Worm (Caenorhabditis elegans) whole organism, midembryonic: ENCODE results near the gene clpr-2.

Experiments
- ref-1 ChIP-seq: fragments of 200-800 bp; sonication (Bioruptor generic); conservative IDR thresholded peaks from 2 replicates; pipeline ENCODE4 v1.3.6; 2022; ENCODE audit warnings: missing genetic modification reagents, missing genetic modification characterization, missing compliant biosample characterization
- ztf-23 ChIP-seq: fragments of 200-800 bp; sonication (Bioruptor generic); IDR thresholded peaks from 2 replicates; pipeline ENCODE4 v1.3.6; 2022; ENCODE audit warnings: missing genetic modification reagents, missing genetic modification characterization, missing compliant biosample characterization

DNA sequence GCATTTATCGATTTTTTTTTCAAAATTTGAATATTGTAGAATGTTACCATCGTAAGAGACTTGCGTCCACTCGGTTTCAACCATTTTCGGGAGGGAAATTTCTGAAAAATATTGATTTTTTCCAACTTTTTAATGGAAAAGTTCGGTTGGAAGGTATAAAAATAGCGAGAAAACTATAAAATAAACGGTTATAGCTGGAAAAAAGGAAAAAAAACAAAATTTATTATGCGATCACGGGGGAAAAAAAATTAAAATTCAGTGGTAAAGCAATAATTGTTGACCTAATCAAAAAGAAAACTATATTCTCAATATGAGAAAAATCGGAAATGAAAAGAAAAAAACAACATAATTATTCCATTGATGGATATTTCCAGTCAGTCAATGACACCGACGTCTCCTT lies 47.3 kb downstream of the clpr-2 start, which contains the start of gene emc-2:
- TF ChIP-seq ref-1 (GFP tag; lab: Robert Waterston, UW) (no peak), ztf-23 (no peak)
